Fruit fly (Drosophila melanogaster) whole organism, embryonic: Measurements from ENCODE around the gene dmGlut.

ENCODE experiments used
- ATbp ChIP-seq: fragments of 200-800 bp; sonication (Bioruptor generic); optimal IDR thresholded peaks from 2 replicates; lab custom pipeline; 2017; ENCODE audit warnings: missing biosample characterization, mild to moderate bottlenecking, missing genetic modification characterization, missing genetic modification reagents
- Adf1 ChIP-seq: fragments of 200-800 bp; sonication (Bioruptor generic); IDR thresholded peaks from 2 replicates; pipeline ENCODE4 v1.3.6; 2022; ENCODE audit warnings: missing biosample characterization, missing genetic modification characterization
- Antp ChIP-seq: fragments of 200-800 bp; sonication (Bioruptor generic); optimal IDR thresholded peaks from 3 replicates; lab custom pipeline; 2016; ENCODE audit warnings: missing biosample characterization, missing genetic modification characterization
- Atf6 ChIP-seq: fragments of 200-800 bp; sonication (Bioruptor generic); IDR thresholded peaks from 2 replicates; pipeline ENCODE4 v1.3.6; 2022; ENCODE audit warnings: missing biosample characterization, missing genetic modification characterization
- CG10366 ChIP-seq: fragments of 200-800 bp; sonication (Bioruptor generic); IDR thresholded peaks from 2 replicates; pipeline ENCODE4 v1.3.6; 2022; ENCODE audit warnings: missing biosample characterization, missing genetic modification characterization
- CG11085 ChIP-seq: fragments of 200-800 bp; sonication (Bioruptor generic); IDR thresholded peaks from 2 replicates; pipeline ENCODE4 v1.3.6; 2022; ENCODE audit warnings: missing biosample characterization, missing genetic modification characterization
- CG13296 ChIP-seq: fragments of 200-800 bp; sonication (Bioruptor generic); optimal IDR thresholded peaks from 3 replicates; lab custom pipeline; 2018; ENCODE audit warnings: missing biosample characterization, mild to moderate bottlenecking, missing genetic modification characterization
- CG17568 ChIP-seq: fragments of 200-800 bp; sonication (Bioruptor generic); optimal IDR thresholded peaks from 2 replicates; lab custom pipeline; 2018; ENCODE audit warnings: missing biosample characterization, mild to moderate bottlenecking, missing genetic modification characterization, moderate library complexity
- CG18619 ChIP-seq: fragments of 200-800 bp; sonication (Bioruptor generic); optimal IDR thresholded peaks from 3 replicates; lab custom pipeline; 2017; ENCODE audit warnings: missing biosample characterization, mild to moderate bottlenecking, missing genetic modification characterization
- CG18764 ChIP-seq: fragments of 200-800 bp; sonication (Bioruptor generic); optimal IDR thresholded peaks from 3 replicates; lab custom pipeline; 2016; ENCODE audit warnings: missing biosample characterization, missing genetic modification characterization
- CG2199 ChIP-seq: fragments of 200-800 bp; sonication (Bioruptor generic); IDR thresholded peaks from 3 replicates; pipeline ENCODE4 v1.3.6; 2022; ENCODE audit warnings: missing biosample characterization, missing genetic modification characterization
- CG6175 ChIP-seq: fragments of 200-800 bp; sonication (Bioruptor generic); IDR thresholded peaks from 3 replicates; pipeline ENCODE4 v1.3.6; 2022; ENCODE audit warnings: missing biosample characterization, missing genetic modification characterization
- CG6272 ChIP-seq: fragments of 200-800 bp; sonication (Bioruptor generic); IDR thresholded peaks from 2 replicates; pipeline ENCODE4 v1.3.6; 2022; ENCODE audit warnings: missing biosample characterization, missing genetic modification characterization
- CG6654 ChIP-seq: fragments of 200-800 bp; sonication (Bioruptor generic); optimal IDR thresholded peaks from 2 replicates; lab custom pipeline; 2017; ENCODE audit warnings: missing biosample characterization, mild to moderate bottlenecking, missing genetic modification characterization
- CG6689 ChIP-seq: fragments of 200-800 bp; sonication (Bioruptor generic); IDR thresholded peaks from 2 replicates; pipeline ENCODE4 v1.3.6; 2022; ENCODE audit warnings: missing biosample characterization, missing genetic modification characterization
- CG8290 ChIP-seq, 3 experiments: fragments of 200-800 bp; sonication (Bioruptor generic); optimal IDR thresholded peaks; 2 replicates each; lab custom pipeline; 2016 to 2019; ENCODE audit warnings: missing biosample characterization in 3 of 3, missing genetic modification characterization in 3 of 3, mild to moderate bottlenecking in 2 of 3, moderate library complexity in 1 of 3
- Deaf1 ChIP-seq: fragments of 200-800 bp; optimal IDR thresholded peaks from 3 replicates; lab custom pipeline; 2019; ENCODE audit warnings: missing biosample characterization, mild to moderate bottlenecking, missing genetic modification characterization, moderate library complexity
- Elba2 ChIP-seq: fragments of 200-800 bp; sonication (Bioruptor generic); optimal IDR thresholded peaks from 3 replicates; lab custom pipeline; 2016; ENCODE audit warnings: missing biosample characterization, missing genetic modification characterization
- Gsc ChIP-seq: fragments of 200-800 bp; sonication (Bioruptor generic); IDR thresholded peaks from 2 replicates; pipeline ENCODE4 v1.3.6; 2022; ENCODE audit warnings: missing biosample characterization, missing genetic modification characterization
- HmgD ChIP-seq: fragments of 200-800 bp; sonication (Bioruptor generic); optimal IDR thresholded peaks from 3 replicates; lab custom pipeline; 2016; ENCODE audit warnings: missing biosample characterization, missing genetic modification characterization
- NC2α ChIP-seq: fragments of 200-800 bp; sonication (Bioruptor generic); optimal IDR thresholded peaks from 2 replicates; lab custom pipeline; 2016; ENCODE audit warnings: missing biosample characterization, missing genetic modification characterization
- NFAT ChIP-seq: fragments of 200-800 bp; sonication (Bioruptor generic); IDR thresholded peaks from 2 replicates; pipeline ENCODE4 v1.3.6; 2022; ENCODE audit warnings: missing biosample characterization, missing genetic modification characterization
- Nf-YA ChIP-seq: fragments of 200-800 bp; sonication (Bioruptor generic); IDR thresholded peaks from 2 replicates; pipeline ENCODE4 v1.3.6; 2022; ENCODE audit warnings: missing biosample characterization, missing genetic modification characterization
- Pdp1 ChIP-seq, 2 experiments: fragments of 200-800 bp; sonication (Bioruptor generic); optimal IDR thresholded peaks; 3 replicates each; lab custom pipeline; 2016; ENCODE audit warnings: missing biosample characterization in 2 of 2, missing genetic modification characterization in 2 of 2, mild to moderate bottlenecking in 1 of 2, moderate library complexity in 1 of 2
- Ravus ChIP-seq: fragments of 200-800 bp; sonication (Bioruptor generic); IDR thresholded peaks from 2 replicates; pipeline ENCODE4 v1.3.6; 2022; ENCODE audit warnings: missing biosample characterization, missing genetic modification characterization
- Sox102F ChIP-seq: fragments of 200-800 bp; sonication (Bioruptor generic); optimal IDR thresholded peaks from 2 replicates; lab custom pipeline; 2018; ENCODE audit warnings: missing biosample characterization, mild to moderate bottlenecking, missing genetic modification characterization, moderate library complexity
- Ssrp ChIP-seq: fragments of 200-800 bp; sonication (Bioruptor generic); optimal IDR thresholded peaks from 2 replicates; lab custom pipeline; 2018; ENCODE audit warnings: missing biosample characterization, mild to moderate bottlenecking, missing genetic modification characterization, moderate library complexity
- Stat92E ChIP-seq, 3 experiments: fragments of >200 bp in 2 of 3; fragments of 200-800 bp in 1 of 3; sonication (Bioruptor generic) in 1 of 3; optimal IDR thresholded peaks; 2 replicates each; lab custom pipeline; 2017 to 2019; ENCODE audit warnings: missing biosample characterization in 3 of 3, missing genetic modification characterization in 3 of 3, mild to moderate bottlenecking in 1 of 3, moderate library complexity in 1 of 3
- ac ChIP-seq: fragments of 200-800 bp; sonication (Bioruptor generic); optimal IDR thresholded peaks from 3 replicates; lab custom pipeline; 2017; ENCODE audit warnings: missing biosample characterization, mild to moderate bottlenecking, missing genetic modification characterization
- amos ChIP-seq: fragments of 200-800 bp; sonication (Bioruptor generic); IDR thresholded peaks from 2 replicates; pipeline ENCODE4 v1.3.6; 2022; ENCODE audit warnings: missing biosample characterization, missing genetic modification characterization; ENCODE audit not compliant: partially characterized antibody
- bowl ChIP-seq: fragments of 200-800 bp; sonication (Bioruptor generic); IDR thresholded peaks from 2 replicates; pipeline ENCODE4 v1.3.6; 2022; ENCODE audit warnings: missing biosample characterization, missing genetic modification characterization
- da ChIP-seq: fragments of 200-800 bp; sonication (Bioruptor generic); optimal IDR thresholded peaks from 2 replicates; lab custom pipeline; 2016; ENCODE audit warnings: missing biosample characterization, missing genetic modification characterization
- dimm ChIP-seq: fragments of 200-800 bp; sonication (Bioruptor generic); IDR thresholded peaks from 2 replicates; pipeline ENCODE4 v1.3.6; 2022; ENCODE audit warnings: missing biosample characterization, missing genetic modification characterization
- emc ChIP-seq: fragments of 200-800 bp; sonication (Bioruptor generic); optimal IDR thresholded peaks from 2 replicates; lab custom pipeline; 2016; ENCODE audit warnings: missing biosample characterization, missing genetic modification characterization
- en ChIP-seq: fragments of 200-800 bp; sonication (Bioruptor generic); optimal IDR thresholded peaks from 2 replicates; lab custom pipeline; 2016; ENCODE audit warnings: missing biosample characterization, missing genetic modification characterization
- exex ChIP-seq: fragments of 200-800 bp; sonication (Bioruptor generic); optimal IDR thresholded peaks from 4 replicates; lab custom pipeline; 2018; ENCODE audit warnings: missing biosample characterization, mild to moderate bottlenecking, missing genetic modification characterization, moderate library complexity
- fd102C ChIP-seq: fragments of 200-800 bp; sonication (Bioruptor generic); optimal IDR thresholded peaks from 2 replicates; lab custom pipeline; 2018; ENCODE audit warnings: missing biosample characterization, mild to moderate bottlenecking, missing genetic modification characterization, moderate library complexity
- gfzf ChIP-seq: fragments of 200-800 bp; sonication (Bioruptor generic); optimal IDR thresholded peaks from 2 replicates; lab custom pipeline; 2016; ENCODE audit warnings: missing biosample characterization, mild to moderate bottlenecking, missing genetic modification characterization, moderate library complexity
- maf-S ChIP-seq: fragments of 200-800 bp; sonication (Bioruptor generic); optimal IDR thresholded peaks from 2 replicates; lab custom pipeline; 2016; ENCODE audit warnings: missing biosample characterization, missing genetic modification characterization
- nerfin-1 ChIP-seq: fragments of 200-800 bp; sonication (Bioruptor generic); optimal IDR thresholded peaks from 3 replicates; lab custom pipeline; 2019; ENCODE audit warnings: missing biosample characterization, mild to moderate bottlenecking, missing genetic modification characterization, moderate library complexity
- onecut ChIP-seq: fragments of 200-800 bp; sonication (Bioruptor generic); IDR thresholded peaks from 2 replicates; pipeline ENCODE4 v1.3.6; 2022; ENCODE audit warnings: missing biosample characterization, missing genetic modification characterization
- prd ChIP-seq, 3 experiments: fragments of >200 bp in 2 of 3; fragments of 200-800 bp in 1 of 3; sonication (Bioruptor generic) in 1 of 3; optimal IDR thresholded peaks in 2 of 3; IDR thresholded peaks in 1 of 3; 2 replicates in 2 of 3; 3 replicates in 1 of 3; pipeline versions ENCODE4 v1.3.6 to Lab custom; 2017 to 2022; ENCODE audit warnings: missing biosample characterization in 1 of 3, missing genetic modification characterization in 1 of 3
- sima ChIP-seq: fragments of 200-800 bp; sonication (Bioruptor generic); optimal IDR thresholded peaks from 2 replicates; lab custom pipeline; 2016; ENCODE audit warnings: missing biosample characterization, missing genetic modification characterization
- sna ChIP-seq: fragments of 200-800 bp; sonication (Bioruptor generic); IDR thresholded peaks from 2 replicates; pipeline ENCODE4 v1.3.6; 2022; ENCODE audit warnings: missing biosample characterization, missing genetic modification characterization; ENCODE audit not compliant: partially characterized antibody
- sr ChIP-seq: fragments of 200-800 bp; sonication (Bioruptor generic); IDR thresholded peaks from 3 replicates; pipeline ENCODE4 v1.3.6; 2022; ENCODE audit warnings: missing biosample characterization, missing genetic modification characterization
- tup ChIP-seq: fragments of 200-800 bp; sonication (Bioruptor generic); optimal IDR thresholded peaks from 2 replicates; lab custom pipeline; 2016; ENCODE audit warnings: missing biosample characterization, mild to moderate bottlenecking, missing genetic modification characterization, moderate library complexity
- unpg ChIP-seq: fragments of 200-800 bp; sonication (Bioruptor generic); optimal IDR thresholded peaks from 3 replicates; lab custom pipeline; 2018; ENCODE audit warnings: missing biosample characterization, mild to moderate bottlenecking, missing genetic modification characterization, moderate library complexity
- zfh2 ChIP-seq: fragments of 200-800 bp; sonication (Bioruptor generic); optimal IDR thresholded peaks from 2 replicates; lab custom pipeline; 2016; ENCODE audit warnings: missing biosample characterization, missing genetic modification characterization

The dmGlut gene

dm6 chr2L:12002922-12003791, 24.1 kb upstream of the dmGlut start (continued):
- TF ChIP-seq exex (peak; percentile 93), Adf1 (GFP tag; lab: Robert Waterston, UW) (no peak), Stat92E (GFP tag; optimal IDR thresholded peaks at IDR 0.05; lab: Kevin White, UChicago) (no peak), NC2α (no peak), prd (optimal IDR thresholded peaks at IDR 0.05; lab: Kevin White, UChicago) (no peak), prd (GFP tag; IDR thresholded peaks at IDR 0.05; lab: Robert Waterston, UW) (no peak), ac (GFP tag; lab: Kevin White, UChicago) (peak; percentile 67), da (GFP tag; lab: Kevin White, UChicago) (peak; percentile 64), Sox102F (GFP tag; lab: Kevin White, UChicago) (peak; percentile 14), en (GFP tag; lab: Kevin White, UChicago) (no peak), Deaf1 (peak; percentile 94), sima (GFP tag; lab: Kevin White, UChicago) (no peak), CG6654 (no peak), Pdp1 (GFP tag; optimal IDR thresholded peaks at IDR 0.05; lab: Kevin White, UChicago) (peak in 1 of 2 experiments; percentile 14), maf-S (GFP tag; lab: Kevin White, UChicago) (no peak), CG6175 (no peak), ATbp (GFP tag; lab: Kevin White, UChicago) (peak; percentile 29), CG10366 (GFP tag; lab: Robert Waterston, UW) (no peak), NFAT (GFP tag; lab: Robert Waterston, UW) (no peak), HmgD (GFP tag; lab: Kevin White, UChicago) (peak; percentile 11), Elba2 (GFP tag; lab: Kevin White, UChicago) (peak; percentile 16), sna (GFP tag; lab: Robert Waterston, UW) (no peak), tup (GFP tag; lab: Kevin White, UChicago) (no peak), Atf6 (GFP tag; lab: Robert Waterston, UW) (no peak), nerfin-1 (tag; lab: Kevin White, UChicago) (peak; percentile 83), Gsc (GFP tag; lab: Robert Waterston, UW) (no peak), CG8290 (GFP tag; optimal IDR thresholded peaks at IDR 0.05; lab: Kevin White, UChicago) (no peak), CG8290 (tag; optimal IDR thresholded peaks at IDR 0.05; lab: Kevin White, UChicago) (peak in 1 of 2 experiments; percentile 81), Ssrp (tag; lab: Kevin White, UChicago) (peak; percentile 14), CG17568 (GFP tag; lab: Kevin White, UChicago) (peak; percentile 60), onecut (GFP tag; lab: Robert Waterston, UW) (peak; percentile 15; the same call in 1 of the 2 replicates), amos (GFP tag; lab: Robert Waterston, UW) (no peak), unpg (GFP tag; lab: Kevin White, UChicago) (peak; percentile 52), fd102C (GFP tag; lab: Kevin White, UChicago) (no peak), zfh2 (GFP tag; lab: Kevin White, UChicago) (no peak), CG18764 (peak; percentile 41), CG13296 (GFP tag; lab: Kevin White, UChicago) (peak; percentile 39), bowl (GFP tag; lab: Robert Waterston, UW) (no peak), dimm (GFP tag; lab: Robert Waterston, UW) (no peak), Nf-YA (GFP tag; lab: Robert Waterston, UW) (no peak), emc (GFP tag; lab: Kevin White, UChicago) (no peak), CG18619 (GFP tag; lab: Kevin White, UChicago) (no peak), gfzf (GFP tag; lab: Kevin White, UChicago) (no peak), CG6689 (GFP tag; lab: Robert Waterston, UW) (no peak), Antp (GFP tag; lab: Kevin White, UChicago) (no peak), Ravus (GFP tag; lab: Robert Waterston, UW) (no peak), CG6272 (GFP tag; lab: Robert Waterston, UW) (no peak; the same call in 1 of the 2 replicates), CG11085 (GFP tag; lab: Robert Waterston, UW) (no peak), sr (GFP tag; lab: Robert Waterston, UW) (no peak), CG2199 (GFP tag; lab: Robert Waterston, UW) (no peak)
